Fruit fly (Drosophila melanogaster) whole organism, wandering third instar larva: ENCODE data around the gene CG7054.

Source experiments
- Abd-B ChIP-seq: fragments of >200 bp; optimal IDR thresholded peaks from 2 replicates; lab custom pipeline; 2017; ENCODE audit warnings: missing biosample characterization, missing genetic modification characterization
- CG32264 ChIP-seq: fragments of 200-800 bp; sonication (Bioruptor generic); optimal IDR thresholded peaks from 2 replicates; lab custom pipeline; 2016; ENCODE audit warnings: missing biosample characterization, missing genetic modification characterization
- CG9705 ChIP-seq: fragments of 200-800 bp; sonication (Bioruptor generic); optimal IDR thresholded peaks from 2 replicates; lab custom pipeline; 2018; ENCODE audit warnings: missing biosample characterization, mild to moderate bottlenecking, missing genetic modification characterization
- CrebA ChIP-seq: fragments of 200-800 bp; sonication (Bioruptor generic); optimal IDR thresholded peaks from 2 replicates; lab custom pipeline; 2016; ENCODE audit warnings: missing biosample characterization, mild to moderate bottlenecking, missing genetic modification characterization, borderline replicate concordance
- Dfd ChIP-seq: fragments of >200 bp; optimal IDR thresholded peaks from 2 replicates; lab custom pipeline; 2017; ENCODE audit warnings: missing biosample characterization, missing genetic modification characterization
- Dif ChIP-seq: fragments of 200-275, 200-300 bp; sonication (Bioruptor generic); optimal IDR thresholded peaks from 2 replicates; lab custom pipeline; 2018; ENCODE audit warnings: missing biosample characterization, missing genetic modification characterization; ENCODE audit not compliant: partially characterized antibody
- GATAd ChIP-seq: sonication (Bioruptor generic); optimal IDR thresholded peaks from 2 replicates; lab custom pipeline; 2016; ENCODE audit warnings: missing biosample characterization, missing genetic modification characterization
- HLH106 ChIP-seq: fragments of 200-800 bp; optimal IDR thresholded peaks from 3 replicates; lab custom pipeline; 2019; ENCODE audit warnings: missing biosample characterization, mild to moderate bottlenecking, missing genetic modification characterization, moderate library complexity
- Hnf4 ChIP-seq: fragments of 200-800 bp; sonication (Bioruptor generic); optimal IDR thresholded peaks from 2 replicates; lab custom pipeline; 2016; ENCODE audit warnings: missing biosample characterization, mild to moderate bottlenecking, missing genetic modification characterization
- Hr78 ChIP-seq: fragments of >200 bp; optimal IDR thresholded peaks from 2 replicates; lab custom pipeline; 2017; ENCODE audit warnings: missing biosample characterization, missing genetic modification characterization
- Hr83 ChIP-seq: fragments of 200-300 bp; sonication (Bioruptor generic); optimal IDR thresholded peaks from 2 replicates; lab custom pipeline; 2016; ENCODE audit warnings: missing biosample characterization, mild to moderate bottlenecking, missing genetic modification characterization, moderate library complexity; ENCODE audit not compliant: poor library complexity, severe bottlenecking
- Jra ChIP-seq: sonication (Bioruptor generic); optimal IDR thresholded peaks from 2 replicates; lab custom pipeline; 2016; ENCODE audit warnings: missing biosample characterization, missing genetic modification characterization
- Mio ChIP-seq: sonication (Bioruptor generic); optimal IDR thresholded peaks from 2 replicates; lab custom pipeline; 2016; ENCODE audit warnings: missing biosample characterization, missing genetic modification characterization
- Myc ChIP-seq: fragments of >200 bp; optimal IDR thresholded peaks from 2 replicates; lab custom pipeline; 2017
- N ChIP-seq: fragments of >200 bp; optimal IDR thresholded peaks from 2 replicates; lab custom pipeline; 2018; ENCODE audit warnings: missing biosample characterization, missing external identifiers, missing genetic modification characterization
- OdsH ChIP-seq: fragments of 200-800 bp; sonication (Bioruptor generic); optimal IDR thresholded peaks from 2 replicates; lab custom pipeline; 2016; ENCODE audit warnings: missing biosample characterization, mild to moderate bottlenecking, missing genetic modification characterization
- Rel ChIP-seq, 2 experiments: fragments of 200-800 bp; sonication (Bioruptor generic) in 1 of 2; optimal IDR thresholded peaks; 2 replicates in 1 of 2; 3 replicates in 1 of 2; lab custom pipeline; 2016 to 2019; ENCODE audit warnings: mild to moderate bottlenecking in 2 of 2, missing biosample characterization in 2 of 2, missing genetic modification characterization in 2 of 2, moderate library complexity in 1 of 2
- Sp1 ChIP-seq: fragments of 200-800 bp; sonication (Bioruptor generic); optimal IDR thresholded peaks from 3 replicates; lab custom pipeline; 2019; ENCODE audit warnings: missing biosample characterization, mild to moderate bottlenecking, missing genetic modification characterization, moderate library complexity
- Vsx2 ChIP-seq: fragments of 200-300, 225-300 bp; sonication (Bioruptor generic); optimal IDR thresholded peaks from 2 replicates; lab custom pipeline; 2018; ENCODE audit warnings: missing biosample characterization, missing genetic modification characterization; ENCODE audit not compliant: partially characterized antibody
- brk ChIP-seq: fragments of 200-800 bp; sonication (Bioruptor generic); optimal IDR thresholded peaks from 2 replicates; lab custom pipeline; 2016; ENCODE audit warnings: missing biosample characterization, mild to moderate bottlenecking, missing genetic modification characterization
- dl ChIP-seq, 2 experiments: fragments of 175-275, 200-275 bp in 1 of 2; fragments of 200-275 bp in 1 of 2; sonication (Bioruptor generic); optimal IDR thresholded peaks; lab custom pipeline; 2018; ENCODE audit warnings: mild to moderate bottlenecking in 2 of 2, missing biosample characterization in 2 of 2, missing genetic modification characterization in 2 of 2, moderate library complexity in 2 of 2; ENCODE audit not compliant: partially characterized antibody in 2 of 2, insufficient read depth in 1 of 2
- dmrt93B ChIP-seq: fragments of 200-800 bp; sonication (Bioruptor generic); optimal IDR thresholded peaks from 2 replicates; lab custom pipeline; 2018; ENCODE audit warnings: missing biosample characterization, mild to moderate bottlenecking, missing genetic modification characterization
- dsf ChIP-seq: sonication (Bioruptor generic); optimal IDR thresholded peaks from 2 replicates; lab custom pipeline; 2016; ENCODE audit warnings: missing biosample characterization, missing genetic modification characterization, borderline replicate concordance
- ey ChIP-seq: fragments of 200-800 bp; sonication (Bioruptor generic); optimal IDR thresholded peaks from 2 replicates; lab custom pipeline; 2016; ENCODE audit warnings: missing biosample characterization, missing genetic modification characterization
- foxo ChIP-seq, 2 experiments: fragments of 200-800 bp; sonication (Bioruptor generic); optimal IDR thresholded peaks; 2 replicates in 1 of 2; 3 replicates in 1 of 2; lab custom pipeline; 2016 to 2017; ENCODE audit warnings: missing biosample characterization in 2 of 2, missing genetic modification characterization in 2 of 2
- fru ChIP-seq: fragments of 200-800 bp; sonication (Bioruptor generic); optimal IDR thresholded peaks from 3 replicates; lab custom pipeline; 2016; ENCODE audit warnings: missing biosample characterization, mild to moderate bottlenecking, missing genetic modification characterization
- h ChIP-seq: fragments of 200-800 bp; sonication (Bioruptor generic); optimal IDR thresholded peaks from 3 replicates; lab custom pipeline; 2016; ENCODE audit warnings: missing biosample characterization, mild to moderate bottlenecking, missing genetic modification characterization
- jim ChIP-seq: fragments of 175-275, 200-325 bp; sonication (Bioruptor generic); optimal IDR thresholded peaks from 2 replicates; lab custom pipeline; 2016; ENCODE audit warnings: missing biosample characterization, mild to moderate bottlenecking, missing genetic modification characterization
- lola ChIP-seq: fragments of >200 bp; optimal IDR thresholded peaks from 2 replicates; lab custom pipeline; 2017; ENCODE audit warnings: missing biosample characterization, missing genetic modification characterization
- pan ChIP-seq: fragments of >200 bp; optimal IDR thresholded peaks from 2 replicates; lab custom pipeline; 2017
- psq ChIP-seq: fragments of 200-800 bp; sonication (Bioruptor generic); optimal IDR thresholded peaks from 3 replicates; lab custom pipeline; 2017; ENCODE audit warnings: missing biosample characterization, mild to moderate bottlenecking, missing genetic modification characterization, moderate library complexity
- rgr ChIP-seq: fragments of 200-800 bp; sonication (Bioruptor generic); optimal IDR thresholded peaks from 3 replicates; lab custom pipeline; 2016; ENCODE audit warnings: missing biosample characterization, mild to moderate bottlenecking, missing genetic modification characterization
- sage ChIP-seq: fragments of 200-800 bp; sonication (Bioruptor generic); optimal IDR thresholded peaks from 2 replicates; lab custom pipeline; 2016; ENCODE audit warnings: missing biosample characterization, mild to moderate bottlenecking, missing genetic modification characterization
- sv ChIP-seq: fragments of 200-800 bp; sonication (Bioruptor generic); optimal IDR thresholded peaks from 3 replicates; lab custom pipeline; 2016; ENCODE audit warnings: missing biosample characterization, missing genetic modification characterization
- tai ChIP-seq: sonication (Bioruptor generic); optimal IDR thresholded peaks from 2 replicates; lab custom pipeline; 2016; ENCODE audit warnings: missing biosample characterization, missing genetic modification characterization
- usp ChIP-seq: fragments of >200 bp; optimal IDR thresholded peaks from 2 replicates; lab custom pipeline; 2017; ENCODE audit warnings: missing biosample characterization, missing genetic modification characterization
- woc ChIP-seq: sonication (Bioruptor generic); optimal IDR thresholded peaks from 2 replicates; lab custom pipeline; 2016; ENCODE audit warnings: missing biosample characterization, mild to moderate bottlenecking, missing genetic modification characterization

CG7054 gene

dm6 chr3R:22432200-22432804, 32.5 kb upstream of the CG7054 start:
- TF ChIP-seq Hr78 (no peak), Abd-B (GFP tag; lab: Kevin White, UChicago) (no peak), jim (no peak), CG9705 (no peak)
- TF ChIP-seq, all 38 proteins: peak for 0

- no peak for TF ChIP-seq Vsx2 (GFP tag; lab: Kevin White, UChicago)
- TF ChIP-seq CG9705 = no peak
- no peak for TF ChIP-seq OdsH (GFP tag; lab: Kevin White, UChicago)
- no peak for TF ChIP-seq sage (GFP tag; lab: Kevin White, UChicago)
- TF ChIP-seq Rel (GFP tag; optimal IDR thresholded peaks at IDR 0.05; lab: Kevin White, UChicago) = no peak
- no peak for TF ChIP-seq Rel (tag; optimal IDR thresholded peaks at IDR 0.05; lab: Kevin White, UChicago)
- TF ChIP-seq Mio (GFP tag; lab: Kevin White, UChicago) = no peak
- no peak for TF ChIP-seq Hr83 (GFP tag; lab: Kevin White, UChicago)
- no peak for TF ChIP-seq foxo (GFP tag; optimal IDR thresholded peaks at IDR 0.05; lab: Kevin White, UChicago)
- TF ChIP-seq dmrt93B (GFP tag; lab: Kevin White, UChicago) = no peak
- no peak for TF ChIP-seq CG32264 (GFP tag; lab: Kevin White, UChicago)
- no peak for TF ChIP-seq Hr78
- no peak for TF ChIP-seq Dfd (GFP tag; lab: Kevin White, UChicago)
Measured at dm6 chr3R:22436050-22436449, 28.7 kb upstream of the CG7054 start, which contains the start of gene CG13847. Gene CG13847, minus strand, starts transcription at chr3R:22436150.

dm6 chr3R:22438301-22438700, 26.5 kb upstream of the CG7054 start:
- TF ChIP-seq Myc (lab: Kevin White, UChicago) = no peak
- TF ChIP-seq jim = no peak
- TF ChIP-seq Dif (GFP tag; lab: Kevin White, UChicago) = no peak
- no peak for TF ChIP-seq psq (GFP tag; lab: Kevin White, UChicago)
- no peak for TF ChIP-seq HLH106 (tag; lab: Kevin White, UChicago)
- no peak for TF ChIP-seq Abd-B (GFP tag; lab: Kevin White, UChicago)
- TF ChIP-seq CG9705 = no peak
- no peak for TF ChIP-seq tai (GFP tag; lab: Kevin White, UChicago)

dm6 chr3R:22446493-22446892, 18.3 kb upstream of the CG7054 start, which contains the start of gene CG12499:
Gene CG12499, minus strand, starts transcription at chr3R:22446587.
- TF ChIP-seq Mio (GFP tag; lab: Kevin White, UChicago) (no peak), Myc (lab: Kevin White, UChicago) (peak; percentile 19)

dm6 chr3R:22447195-22447873, 17.5 kb upstream of the CG7054 start, which contains the start of gene CG34288:
Gene CG34288, minus strand, starts transcription at chr3R:22447263.
- TF ChIP-seq Vsx2 (GFP tag; lab: Kevin White, UChicago) (peak; percentile 93), ey (GFP tag; lab: Kevin White, UChicago) (peak; percentile 43), fru (peak; percentile 83), rgr (GFP tag; lab: Kevin White, UChicago) (no peak), Sp1 (GFP tag; lab: Kevin White, UChicago) (no peak), dmrt93B (GFP tag; lab: Kevin White, UChicago) (no peak), OdsH (GFP tag; lab: Kevin White, UChicago) (peak; percentile 50), dl (GFP tag; optimal IDR thresholded peaks at IDR 0.05; lab: Kevin White, UChicago; ENCODE audit: insufficient read depth in 1 of 2, partially characterized antibody in 2 of 2) (no peak), HLH106 (tag; lab: Kevin White, UChicago) (peak; percentile 54), dsf (GFP tag; lab: Kevin White, UChicago) (no peak), brk (no peak), CG9705 (no peak), pan (lab: Kevin White, UChicago) (no peak), tai (GFP tag; lab: Kevin White, UChicago) (no peak), usp (GFP tag; lab: Kevin White, UChicago) (no peak), foxo (GFP tag; optimal IDR thresholded peaks at IDR 0.05; lab: Kevin White, UChicago) (peak; percentile 9 to 74), Hr78 (no peak), jim (no peak), Jra (GFP tag; lab: Kevin White, UChicago) (peak; percentile 6), CG32264 (GFP tag; lab: Kevin White, UChicago) (peak; percentile 74), woc (GFP tag; lab: Kevin White, UChicago) (no peak), sage (GFP tag; lab: Kevin White, UChicago) (no peak), N (GFP tag; lab: Kevin White, UChicago) (no peak), Abd-B (GFP tag; lab: Kevin White, UChicago) (no peak), Hnf4 (GFP tag; lab: Kevin White, UChicago) (no peak), CrebA (no peak), lola (GFP tag; lab: Kevin White, UChicago) (no peak), Dfd (GFP tag; lab: Kevin White, UChicago) (no peak), psq (GFP tag; lab: Kevin White, UChicago) (no peak), h (GFP tag; lab: Kevin White, UChicago) (peak; percentile 76), sv (GFP tag; lab: Kevin White, UChicago) (no peak), GATAd (GFP tag; lab: Kevin White, UChicago) (no peak), Mio (GFP tag; lab: Kevin White, UChicago) (no peak), Myc (lab: Kevin White, UChicago) (no peak)
